Fruit fly (Drosophila melanogaster) whole organism, embryonic: Measurements from ENCODE around the gene CG46523.

Experiments used
- Abd-B ChIP-seq: fragments of 200-800 bp; sonication (Bioruptor generic); optimal IDR thresholded peaks from 2 replicates; lab custom pipeline; 2018; ENCODE audit warnings: missing biosample characterization, mild to moderate bottlenecking, missing genetic modification characterization, moderate library complexity
- Bgb ChIP-seq: fragments of 200-800 bp; sonication (Bioruptor generic); IDR thresholded peaks from 2 replicates; pipeline ENCODE4 v1.3.6; 2022; ENCODE audit warnings: missing biosample characterization, missing genetic modification characterization; ENCODE audit not compliant: partially characterized antibody
- CG10462 ChIP-seq: fragments of 200-800 bp; sonication (Bioruptor generic); optimal IDR thresholded peaks from 2 replicates; lab custom pipeline; 2016; ENCODE audit warnings: missing biosample characterization, missing genetic modification characterization
- CG11247 ChIP-seq: fragments of 200-800 bp; sonication (Bioruptor generic); IDR thresholded peaks from 2 replicates; pipeline ENCODE4 v1.3.6; 2022; ENCODE audit warnings: missing biosample characterization, missing genetic modification characterization
- CG11398 ChIP-seq: fragments of 200-800 bp; sonication (Bioruptor generic); optimal IDR thresholded peaks from 2 replicates; lab custom pipeline; 2016; ENCODE audit warnings: missing biosample characterization, missing genetic modification characterization
- CG11723 ChIP-seq: fragments of 200-800 bp; sonication (Bioruptor generic); optimal IDR thresholded peaks from 2 replicates; lab custom pipeline; 2017; ENCODE audit warnings: missing biosample characterization, mild to moderate bottlenecking, missing genetic modification characterization
- CG13287 ChIP-seq: fragments of 200-800 bp; sonication (Bioruptor generic); IDR thresholded peaks from 2 replicates; pipeline ENCODE4 v1.3.6; 2022; ENCODE audit warnings: missing biosample characterization, missing genetic modification characterization; ENCODE audit not compliant: partially characterized antibody
- CG13296 ChIP-seq: fragments of 200-800 bp; sonication (Bioruptor generic); optimal IDR thresholded peaks from 3 replicates; lab custom pipeline; 2018; ENCODE audit warnings: missing biosample characterization, mild to moderate bottlenecking, missing genetic modification characterization
- CG15073 ChIP-seq: fragments of 200-800 bp; sonication (Bioruptor generic); optimal IDR thresholded peaks from 2 replicates; lab custom pipeline; 2016; ENCODE audit warnings: missing biosample characterization, missing genetic modification characterization
- CG18599 ChIP-seq: fragments of 200-800 bp; sonication (Bioruptor generic); optimal IDR thresholded peaks from 3 replicates; lab custom pipeline; 2017; ENCODE audit warnings: missing biosample characterization, missing genetic modification characterization, mild to moderate bottlenecking, moderate library complexity, missing genetic modification reagents
- CG31388 ChIP-seq: fragments of 200-800 bp; sonication (Bioruptor generic); optimal IDR thresholded peaks from 2 replicates; lab custom pipeline; 2016; ENCODE audit warnings: missing biosample characterization, missing genetic modification characterization
- CG3163 ChIP-seq: fragments of 200-800 bp; sonication (Bioruptor generic); optimal IDR thresholded peaks from 3 replicates; lab custom pipeline; 2016; ENCODE audit warnings: missing biosample characterization, missing genetic modification characterization
- CG32532 ChIP-seq: fragments of 200-800 bp; sonication (Bioruptor generic); IDR thresholded peaks from 2 replicates; pipeline ENCODE4 v1.3.6; 2022; ENCODE audit warnings: missing biosample characterization, missing genetic modification characterization
- CG33213 ChIP-seq: fragments of 200-800 bp; sonication (Bioruptor generic); optimal IDR thresholded peaks from 3 replicates; lab custom pipeline; 2016; ENCODE audit warnings: missing biosample characterization, missing genetic modification characterization
- CG5180 ChIP-seq: fragments of 200-800 bp; sonication (Bioruptor generic); optimal IDR thresholded peaks from 3 replicates; lab custom pipeline; 2017; ENCODE audit warnings: missing biosample characterization, missing genetic modification characterization, mild to moderate bottlenecking, moderate library complexity, missing genetic modification reagents
- CG6254 ChIP-seq: fragments of 200-800 bp; sonication (Bioruptor generic); optimal IDR thresholded peaks from 3 replicates; lab custom pipeline; 2017; ENCODE audit warnings: mild to moderate bottlenecking, missing biosample characterization, missing genetic modification reagents, missing genetic modification characterization
- CG7556 ChIP-seq: fragments of 200-800 bp; sonication (Bioruptor generic); optimal IDR thresholded peaks from 2 replicates; lab custom pipeline; 2017; ENCODE audit warnings: missing biosample characterization, mild to moderate bottlenecking, missing genetic modification characterization
- CG8478 ChIP-seq: fragments of >200 bp; optimal IDR thresholded peaks from 2 replicates; lab custom pipeline; 2018
- CG9817 ChIP-seq: fragments of 200-800 bp; sonication (Bioruptor generic); optimal IDR thresholded peaks from 2 replicates; lab custom pipeline; 2018; ENCODE audit warnings: missing biosample characterization, mild to moderate bottlenecking, missing genetic modification characterization, moderate library complexity
- CHES-1-like ChIP-seq: fragments of 200-800 bp; sonication (Bioruptor generic); optimal IDR thresholded peaks from 2 replicates; lab custom pipeline; 2016; ENCODE audit warnings: missing biosample characterization, missing genetic modification characterization
- CTCF ChIP-seq: fragments of 200-800 bp; sonication (Bioruptor generic); optimal IDR thresholded peaks from 2 replicates; lab custom pipeline; 2017; ENCODE audit warnings: missing biosample characterization, mild to moderate bottlenecking, missing genetic modification characterization, moderate library complexity
- Dad ChIP-seq: fragments of 200-800 bp; sonication (Bioruptor generic); optimal IDR thresholded peaks from 3 replicates; lab custom pipeline; 2016; ENCODE audit warnings: missing biosample characterization, missing genetic modification characterization
- Dbx ChIP-seq: fragments of 200-800 bp; sonication (Bioruptor generic); IDR thresholded peaks from 3 replicates; pipeline ENCODE4 v1.3.6; 2022; ENCODE audit warnings: missing biosample characterization, missing genetic modification characterization
- Fer1 ChIP-seq: fragments of 200-800 bp; sonication (Bioruptor generic); optimal IDR thresholded peaks from 2 replicates; lab custom pipeline; 2017; ENCODE audit warnings: missing biosample characterization, mild to moderate bottlenecking, missing genetic modification characterization
- HLH4C ChIP-seq: fragments of 200-800 bp; sonication (Bioruptor generic); IDR thresholded peaks from 3 replicates; pipeline ENCODE4 v1.3.6; 2022; ENCODE audit warnings: missing biosample characterization, missing genetic modification characterization; ENCODE audit not compliant: partially characterized antibody
- HmgZ ChIP-seq: fragments of 200-800 bp; sonication (Bioruptor generic); optimal IDR thresholded peaks from 2 replicates; lab custom pipeline; 2018; ENCODE audit warnings: missing biosample characterization, mild to moderate bottlenecking, missing genetic modification characterization
- Mad ChIP-seq: fragments of 200-800 bp; sonication (Bioruptor generic); optimal IDR thresholded peaks from 2 replicates; lab custom pipeline; 2016; ENCODE audit warnings: missing biosample characterization, missing genetic modification characterization
- Med ChIP-seq: fragments of 200-800 bp; sonication (Bioruptor generic); peaks from one replicate; lab custom pipeline; 2016; ENCODE audit warnings: missing biosample characterization, missing genetic modification characterization, mild to moderate bottlenecking, inconsistent platforms, moderate library complexity
- Myb ChIP-seq: fragments of 200-800 bp; sonication (Bioruptor generic); optimal IDR thresholded peaks from 2 replicates; lab custom pipeline; 2016; ENCODE audit warnings: missing biosample characterization, missing genetic modification characterization
- Nf-YB ChIP-seq: fragments of 200-800 bp; sonication (Bioruptor generic); optimal IDR thresholded peaks from 3 replicates; lab custom pipeline; 2019; ENCODE audit warnings: missing biosample characterization, mild to moderate bottlenecking, missing genetic modification characterization, moderate library complexity
- Trl ChIP-seq, 3 experiments: fragments of >200 bp in 2 of 3; fragments of 200-800 bp in 1 of 3; sonication (Bioruptor generic) in 1 of 3; optimal IDR thresholded peaks; 2 replicates in 1 of 3; 3 replicates in 2 of 3; lab custom pipeline; 2016 to 2017; ENCODE audit warnings: missing biosample characterization in 1 of 3, missing genetic modification characterization in 1 of 3
- ac ChIP-seq: fragments of 200-800 bp; sonication (Bioruptor generic); optimal IDR thresholded peaks from 3 replicates; lab custom pipeline; 2017; ENCODE audit warnings: missing biosample characterization, mild to moderate bottlenecking, missing genetic modification characterization
- amos ChIP-seq: fragments of 200-800 bp; sonication (Bioruptor generic); IDR thresholded peaks from 2 replicates; pipeline ENCODE4 v1.3.6; 2022; ENCODE audit warnings: missing biosample characterization, missing genetic modification characterization; ENCODE audit not compliant: partially characterized antibody
- cato ChIP-seq: fragments of 200-800 bp; sonication (Bioruptor generic); optimal IDR thresholded peaks from 2 replicates; lab custom pipeline; 2016; ENCODE audit warnings: missing biosample characterization, missing genetic modification characterization, borderline replicate concordance
- grn ChIP-seq: fragments of 200-800 bp; sonication (Bioruptor generic); optimal IDR thresholded peaks from 3 replicates; lab custom pipeline; 2017; ENCODE audit warnings: missing biosample characterization, missing genetic modification characterization
- insv ChIP-seq, 2 experiments: fragments of 200-800 bp; sonication (Bioruptor generic); optimal IDR thresholded peaks; 3 replicates each; lab custom pipeline; 2016 to 2018; ENCODE audit warnings: missing biosample characterization in 2 of 2, missing genetic modification characterization in 2 of 2
- jumu ChIP-seq: fragments of 200-800 bp; sonication (Bioruptor generic); optimal IDR thresholded peaks from 3 replicates; lab custom pipeline; 2016; ENCODE audit warnings: missing biosample characterization, missing genetic modification characterization
- knrl ChIP-seq: fragments of 200-800 bp; sonication (Bioruptor generic); IDR thresholded peaks from 3 replicates; pipeline ENCODE4 v1.3.6; 2022; ENCODE audit warnings: missing biosample characterization, missing genetic modification characterization; ENCODE audit not compliant: partially characterized antibody
- nerfin-2 ChIP-seq: fragments of 200-800 bp; sonication (Bioruptor generic); IDR thresholded peaks from 2 replicates; pipeline ENCODE4 v1.3.6; 2022; ENCODE audit warnings: missing biosample characterization, missing genetic modification characterization; ENCODE audit not compliant: partially characterized antibody
- pita ChIP-seq: fragments of 200-800 bp; sonication (Bioruptor generic); optimal IDR thresholded peaks from 2 replicates; lab custom pipeline; 2017; ENCODE audit warnings: missing biosample characterization, mild to moderate bottlenecking, missing genetic modification characterization
- pzg ChIP-seq: fragments of 200-800 bp; sonication (Bioruptor generic); optimal IDR thresholded peaks from 3 replicates; lab custom pipeline; 2018; ENCODE audit warnings: missing biosample characterization, mild to moderate bottlenecking, missing genetic modification characterization, moderate library complexity
- ro ChIP-seq: fragments of 200-800 bp; sonication (Bioruptor generic); IDR thresholded peaks from 2 replicates; pipeline ENCODE4 v1.3.6; 2022; ENCODE audit warnings: missing biosample characterization, missing genetic modification characterization
- sim ChIP-seq: fragments of 200-800 bp; sonication (Bioruptor generic); IDR thresholded peaks from 2 replicates; pipeline ENCODE4 v1.3.6; 2022; ENCODE audit warnings: missing biosample characterization, missing genetic modification characterization
- sisA ChIP-seq: fragments of 200-800 bp; sonication (Bioruptor generic); IDR thresholded peaks from 2 replicates; pipeline ENCODE4 v1.3.6; 2022; ENCODE audit warnings: missing biosample characterization, missing genetic modification characterization
- slbo ChIP-seq: fragments of 200-800 bp; sonication (Bioruptor generic); IDR thresholded peaks from 2 replicates; pipeline ENCODE4 v1.3.6; 2022; ENCODE audit warnings: missing biosample characterization, missing genetic modification characterization
- tin ChIP-seq: fragments of 200-800 bp; sonication (Bioruptor generic); optimal IDR thresholded peaks from 3 replicates; lab custom pipeline; 2016; ENCODE audit warnings: missing biosample characterization, missing genetic modification characterization
- tll ChIP-seq, 2 experiments: fragments of 200-800 bp in 1 of 2; fragments of >200 bp in 1 of 2; sonication (Bioruptor generic) in 1 of 2; optimal IDR thresholded peaks; 2 replicates each; lab custom pipeline; 2017 to 2019; ENCODE audit warnings: missing biosample characterization in 2 of 2, missing genetic modification characterization in 2 of 2, mild to moderate bottlenecking in 1 of 2, moderate library complexity in 1 of 2
- wdn ChIP-seq: fragments of 200-800 bp; sonication (Bioruptor generic); IDR thresholded peaks from 2 replicates; pipeline ENCODE4 v1.3.6; 2022; ENCODE audit warnings: missing biosample characterization, missing genetic modification characterization
- wek ChIP-seq: fragments of 200-800 bp; sonication (Bioruptor generic); optimal IDR thresholded peaks from 3 replicates; lab custom pipeline; 2018; ENCODE audit warnings: missing biosample characterization, mild to moderate bottlenecking, missing genetic modification characterization, moderate library complexity
- zen2 ChIP-seq: fragments of 200-800 bp; sonication (Bioruptor generic); IDR thresholded peaks from 3 replicates; pipeline ENCODE4 v1.3.6; 2022; ENCODE audit warnings: missing biosample characterization, missing genetic modification characterization; ENCODE audit not compliant: partially characterized antibody

CG46523 gene

dm6 chr3L:1971103-1971742, 32.3 kb upstream of the CG46523 start, which contains the start of the genes CG11815 and acs (continued):
- TF ChIP-seq Dbx (GFP tag; lab: Robert Waterston, UW) (0 out of 3 replicates have a peak, but pooled peaks have one; percentile 1), tll (GFP tag; optimal IDR thresholded peaks at IDR 0.05; lab: Kevin White, UChicago) (no peak), sisA (GFP tag; lab: Robert Waterston, UW) (no peak), CG33213 (GFP tag; lab: Kevin White, UChicago) (no peak), CG9817 (tag; lab: Kevin White, UChicago) (no peak), Bgb (GFP tag; lab: Robert Waterston, UW) (peak; percentile 81), ro (no peak), Mad (GFP tag; lab: Kevin White, UChicago) (no peak), insv (GFP tag; optimal IDR thresholded peaks at IDR 0.05; lab: Kevin White, UChicago) (no peak), slbo (GFP tag; lab: Robert Waterston, UW) (no peak), HmgZ (tag; lab: Kevin White, UChicago) (peak; percentile 42), pzg (peak; percentile 3), cato (GFP tag; lab: Kevin White, UChicago) (no peak), pita (GFP tag; lab: Kevin White, UChicago) (peak; percentile 20), CG8478 (lab: Kevin White, UChicago) (no peak), CG7556 (GFP tag; lab: Kevin White, UChicago) (no peak), nerfin-2 (no peak), CG15073 (GFP tag; lab: Kevin White, UChicago) (no peak), wdn (no peak), tin (GFP tag; lab: Kevin White, UChicago) (no peak), sim (GFP tag; lab: Robert Waterston, UW) (no peak), Myb (GFP tag; lab: Kevin White, UChicago) (peak; percentile 19), Med (peak; percentile 63), CG11247 (GFP tag; lab: Robert Waterston, UW) (no peak), CG3163 (GFP tag; lab: Kevin White, UChicago) (no peak), amos (peak; percentile 39; the same call in 1 of the 2 replicates), CG10462 (GFP tag; lab: Kevin White, UChicago) (no peak), grn (no peak), Trl (optimal IDR thresholded peaks at IDR 0.05; lab: Kevin White, UChicago) (no peak), Trl (GFP tag; optimal IDR thresholded peaks at IDR 0.05; lab: Kevin White, UChicago) (no peak), ac (GFP tag; lab: Kevin White, UChicago) (no peak), HLH4C (0 out of 3 replicates have a peak, but pooled peaks have one; percentile 3), CG6254 (GFP tag; lab: Kevin White, UChicago) (no peak), CG11723 (GFP tag; lab: Kevin White, UChicago) (no peak), CTCF (GFP tag; lab: Kevin White, UChicago) (peak; percentile 78), Nf-YB (no peak), CHES-1-like (no peak), Fer1 (GFP tag; lab: Kevin White, UChicago) (no peak), wek (no peak), CG11398 (GFP tag; lab: Kevin White, UChicago) (no peak), CG13287 (GFP tag; lab: Robert Waterston, UW) (no peak; the same call in 1 of the 2 replicates), CG5180 (GFP tag; lab: Kevin White, UChicago) (peak; percentile 79), CG13296 (no peak), CG31388 (GFP tag; lab: Kevin White, UChicago) (no peak), CG32532 (no peak), Abd-B (no peak), zen2 (GFP tag; lab: Robert Waterston, UW) (no peak), jumu (GFP tag; lab: Kevin White, UChicago) (no peak), knrl (GFP tag; lab: Robert Waterston, UW) (peak; percentile 36; the same call in 1 of the 3 replicates), CG18599 (GFP tag; lab: Kevin White, UChicago) (no peak), Dad (GFP tag; lab: Kevin White, UChicago) (no peak)
